Worm (Caenorhabditis elegans) whole organism, early embryonic: ENCODE data around the gene Y43F8B.15.

Experiments
- F13C5.2 ChIP-seq: sonication (generic microtip); optimal IDR thresholded peaks from 2 replicates; lab custom pipeline; 2017; ENCODE audit warnings: mild to moderate bottlenecking, missing genetic modification characterization, inconsistent platforms, missing compliant biosample characterization
- scrt-1 ChIP-seq: fragments of 200-800 bp; sonication (Bioruptor generic); IDR thresholded peaks from 2 replicates; pipeline ENCODE4 v1.3.6; 2022; ENCODE audit warnings: missing genetic modification characterization, missing compliant biosample characterization

- TF ChIP-seq scrt-1 = no peak
- TF ChIP-seq F13C5.2 (tag; lab: Kevin White, UChicago) = no peak
Measured at ce11 chrV:19485690-19486089, 23.8 kb upstream of the Y43F8B.15 start, which contains the start of gene Y43F8B.18.
